Worm (Caenorhabditis elegans): ENCODE measurements around the gene C05D11.8.

Gene C05D11.8

DNA sequence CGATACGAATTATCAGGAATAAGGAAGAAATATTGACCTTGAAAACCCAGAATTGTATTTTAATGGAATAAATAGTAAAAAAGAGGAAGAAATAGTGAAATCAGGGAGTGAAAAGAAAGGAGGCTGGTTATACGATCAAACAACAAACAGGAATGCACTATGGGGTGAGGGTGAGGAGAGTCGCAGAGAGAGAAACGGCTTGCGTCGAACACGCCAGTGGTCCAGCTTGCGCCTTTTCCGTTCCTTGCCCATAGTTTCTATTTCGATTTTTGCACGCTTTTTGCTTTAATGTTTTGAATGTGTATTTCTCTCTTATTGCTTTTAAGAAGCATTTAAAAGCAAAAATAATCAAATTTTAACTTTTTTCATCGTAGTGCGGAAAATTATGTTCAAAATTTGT, 26.6 kb upstream of the C05D11.8 start (continued):
- TF ChIP-seq lin-29 (GFP tag; IDR thresholded peaks at IDR 0.05) (no peak), Y105C5A.15 (GFP tag; IDR thresholded peaks at IDR 0.05) (no peak), aha-1 (tag) (peak; percentile 98), ztf-11 (tag; optimal IDR thresholded peaks at IDR 0.05) (no peak), php-3 (GFP tag; IDR thresholded peaks at IDR 0.05) (no peak), attf-4 (tag; optimal IDR thresholded peaks at IDR 0.05) (no peak), daf-12 (tag; optimal IDR thresholded peaks at IDR 0.05) (no peak), mdt-29 (GFP tag; IDR thresholded peaks at IDR 0.05) (no peak), zip-2 (tag; optimal IDR thresholded peaks at IDR 0.05) (peak; percentile 39), ceh-62 (tag; optimal IDR thresholded peaks at IDR 0.05) (no peak), lir-3 (tag; optimal IDR thresholded peaks at IDR 0.05) (no peak), dmd-9 (GFP tag; IDR thresholded peaks at IDR 0.05) (no peak), daf-19 (GFP tag; conservative IDR thresholded peaks at IDR 0.05) (no peak), lin-39 (tag; optimal IDR thresholded peaks at IDR 0.05) (no peak), cey-2 (tag; optimal IDR thresholded peaks at IDR 0.05; ENCODE audit: borderline replicate concordance, insufficient read depth) (no peak), R02D3.7 (tag; optimal IDR thresholded peaks at IDR 0.05) (no peak), Y5F2A.4 (GFP tag; optimal IDR thresholded peaks at IDR 0.05) (no peak), T26A8.4 (GFP tag; IDR thresholded peaks at IDR 0.05) (peak; percentile 37; the same call in 1 of the 2 replicates), hif-1 (tag; optimal IDR thresholded peaks at IDR 0.05) (peak in 1 of 2 experiments; percentile 88), nhr-11 (tag; optimal IDR thresholded peaks at IDR 0.05) (peak; percentile 82), T20F7.1 (GFP tag; optimal IDR thresholded peaks at IDR 0.05) (peak; percentile 62), mdl-1 (tag; optimal IDR thresholded peaks at IDR 0.05) (peak in 1 of 2 experiments; percentile 66), aly-2 (tag; optimal IDR thresholded peaks at IDR 0.05) (no peak), zfp-2 (tag; optimal IDR thresholded peaks at IDR 0.05) (no peak), snpc-1.2 (GFP tag; IDR thresholded peaks at IDR 0.05) (no peak), snpc-4 (tag; optimal IDR thresholded peaks at IDR 0.05) (no peak), mes-2 (tag; optimal IDR thresholded peaks at IDR 0.05; ENCODE audit: poor library complexity, severe bottlenecking) (peak; percentile 93), Y75B8A.6 (GFP tag; IDR thresholded peaks at IDR 0.05) (no peak), fos-1 (tag; optimal IDR thresholded peaks at IDR 0.05) (no peak), F26F4.8 (GFP tag; conservative IDR thresholded peaks at IDR 0.05) (no peak), zag-1 (tag; optimal IDR thresholded peaks at IDR 0.05) (no peak), daf-8 (GFP tag; IDR thresholded peaks at IDR 0.05) (no peak), lin-15B (tag; optimal IDR thresholded peaks at IDR 0.05) (no peak), set-16 (GFP tag; IDR thresholded peaks at IDR 0.05) (peak; percentile 21; the same call in 1 of the 2 replicates), ceh-82 (tag; optimal IDR thresholded peaks at IDR 0.05) (no peak), mxl-2 (GFP tag; conservative IDR thresholded peaks at IDR 0.05) (no peak), pqm-1 (tag; optimal IDR thresholded peaks at IDR 0.05) (peak; percentile 27), ZK337.2 (GFP tag; IDR thresholded peaks at IDR 0.05) (no peak), mep-1 (tag; optimal IDR thresholded peaks at IDR 0.05) (peak; percentile 95), arid-1 (GFP tag; conservative IDR thresholded peaks at IDR 0.05) (peak; percentile 76; the same call in 1 of the 2 replicates), F49E8.2 (tag; optimal IDR thresholded peaks at IDR 0.05; ENCODE audit: borderline replicate concordance) (no peak), dmd-8 (GFP tag; IDR thresholded peaks at IDR 0.05) (no peak), F44E2.7 (GFP tag; IDR thresholded peaks at IDR 0.05) (no peak), madf-5 (GFP tag; IDR thresholded peaks at IDR 0.05) (no peak), duxl-1 (tag; optimal IDR thresholded peaks at IDR 0.05; ENCODE audit: poor library complexity) (peak; percentile 51), ZK546.5 (tag; optimal IDR thresholded peaks at IDR 0.05) (no peak), lin-38 (GFP tag; IDR thresholded peaks at IDR 0.05) (peak; percentile 83), nhr-41 (GFP tag; IDR thresholded peaks at IDR 0.05) (no peak), unc-62 (GFP tag; optimal IDR thresholded peaks at IDR 0.05 in 1 of 2) (peak in 1 of 2 experiments; percentile 65), unc-62 (tag; optimal IDR thresholded peaks at IDR 0.05) (no peak), dpl-1 (GFP tag; optimal IDR thresholded peaks at IDR 0.05) (peak; percentile 81), nhr-10 (tag; optimal IDR thresholded peaks at IDR 0.05) (no peak), nhr-28 (tag; optimal IDR thresholded peaks at IDR 0.05) (peak; percentile 80)

Data from whole organism, L4 larva.